Fruit fly (Drosophila melanogaster) whole organism, adult: ENCODE measurements around the gene escl.
A peak's percentile ranks its signal among the peaks of the same experiment; 100 is the strongest.

Experiments used
- CG11617 ChIP-seq: fragments of 200-800 bp; sonication (Bioruptor generic); optimal IDR thresholded peaks from 2 replicates; lab custom pipeline; 2017; ENCODE audit warnings: mild to moderate bottlenecking, missing biosample characterization, missing genetic modification reagents, missing genetic modification characterization
- CG12768 ChIP-seq: fragments of 200-800 bp; sonication (Bioruptor generic); optimal IDR thresholded peaks from 2 replicates; lab custom pipeline; 2017; ENCODE audit warnings: missing biosample characterization, missing genetic modification characterization, mild to moderate bottlenecking, moderate library complexity, missing genetic modification reagents
- CG14711 ChIP-seq: fragments of 200-800 bp; sonication (Bioruptor generic); optimal IDR thresholded peaks from 2 replicates; lab custom pipeline; 2018; ENCODE audit warnings: missing biosample characterization, mild to moderate bottlenecking, missing genetic modification characterization, moderate library complexity
- CG1620 ChIP-seq: fragments of 200-800 bp; sonication (Bioruptor generic); optimal IDR thresholded peaks from 2 replicates; lab custom pipeline; 2016; ENCODE audit warnings: missing biosample characterization, missing genetic modification characterization
- CG33017 ChIP-seq: fragments of 200-800 bp; sonication (Bioruptor generic); optimal IDR thresholded peaks from 2 replicates; lab custom pipeline; 2018; ENCODE audit warnings: missing biosample characterization, mild to moderate bottlenecking, missing genetic modification characterization, moderate library complexity
- CG5204 ChIP-seq: fragments of 200-800 bp; sonication (Bioruptor generic); optimal IDR thresholded peaks from 2 replicates; lab custom pipeline; 2016; ENCODE audit warnings: missing biosample characterization, missing genetic modification characterization
- CG7045 ChIP-seq: fragments of 200-800 bp; sonication (Bioruptor generic); optimal IDR thresholded peaks from 2 replicates; lab custom pipeline; 2017; ENCODE audit warnings: missing biosample characterization, mild to moderate bottlenecking, missing genetic modification characterization
- CG7101 ChIP-seq: fragments of 200-800 bp; sonication (Bioruptor generic); optimal IDR thresholded peaks from 2 replicates; lab custom pipeline; 2018; ENCODE audit warnings: missing biosample characterization, mild to moderate bottlenecking, missing genetic modification characterization, moderate library complexity
- Clk ChIP-seq: fragments of 200-800 bp; sonication (Bioruptor generic); optimal IDR thresholded peaks from 2 replicates; lab custom pipeline; 2017; ENCODE audit warnings: missing biosample characterization, missing genetic modification characterization
- Crg-1 ChIP-seq: fragments of 200-800 bp; sonication (Bioruptor generic); optimal IDR thresholded peaks from 2 replicates; lab custom pipeline; 2016; ENCODE audit warnings: missing biosample characterization, missing genetic modification characterization
- Hr96 ChIP-seq: fragments of 200-800 bp; sonication (Bioruptor generic); optimal IDR thresholded peaks from 2 replicates; lab custom pipeline; 2016; ENCODE audit warnings: missing biosample characterization, missing genetic modification characterization
- Mnt ChIP-seq: fragments of 200-800 bp; sonication (Bioruptor generic); optimal IDR thresholded peaks from 2 replicates; lab custom pipeline; 2016; ENCODE audit warnings: missing biosample characterization, mild to moderate bottlenecking, missing genetic modification characterization
- bab1 ChIP-seq: fragments of 200-800 bp; sonication (Bioruptor generic); optimal IDR thresholded peaks from 3 replicates; lab custom pipeline; 2019; ENCODE audit warnings: missing biosample characterization, mild to moderate bottlenecking, missing genetic modification characterization, moderate library complexity
- cic ChIP-seq: fragments of 200-800 bp; sonication (Bioruptor generic); optimal IDR thresholded peaks from 2 replicates; lab custom pipeline; 2017; ENCODE audit warnings: missing biosample characterization, mild to moderate bottlenecking, missing genetic modification characterization, moderate library complexity
- cnc ChIP-seq, 2 experiments: fragments of >200 bp; optimal IDR thresholded peaks; 2 replicates each; lab custom pipeline; 2017
- kay ChIP-seq: fragments of 200-800 bp; sonication (Bioruptor generic); peaks from one replicate; lab custom pipeline; 2016; ENCODE audit warnings: missing biosample characterization, missing genetic modification characterization, borderline replicate concordance
- ovo ChIP-seq: fragments of 200-800 bp; sonication (Bioruptor generic); optimal IDR thresholded peaks from 2 replicates; lab custom pipeline; 2016; ENCODE audit warnings: missing biosample characterization, missing genetic modification characterization
- pad ChIP-seq: fragments of 200-800 bp; sonication (Bioruptor generic); optimal IDR thresholded peaks from 3 replicates; lab custom pipeline; 2017; ENCODE audit warnings: missing biosample characterization, missing genetic modification characterization, mild to moderate bottlenecking, moderate library complexity, missing genetic modification reagents
- tj ChIP-seq: fragments of 200-800 bp; sonication (Bioruptor generic); optimal IDR thresholded peaks from 3 replicates; lab custom pipeline; 2017; ENCODE audit warnings: missing biosample characterization, mild to moderate bottlenecking, missing genetic modification characterization, moderate library complexity
- toe ChIP-seq: fragments of 200-800 bp; sonication (Bioruptor generic); optimal IDR thresholded peaks from 2 replicates; lab custom pipeline; 2016; ENCODE audit warnings: missing biosample characterization, missing genetic modification characterization

escl gene

dm6 chr2L:11968581-11969272 is 22.0 kb upstream of the escl start:
- TF ChIP-seq cic (GFP tag; lab: Kevin White, UChicago) = no peak
- no peak for TF ChIP-seq CG11617 (GFP tag; lab: Kevin White, UChicago)
- no peak for TF ChIP-seq CG7045 (GFP tag; lab: Kevin White, UChicago)
- no peak for TF ChIP-seq bab1
- no peak for TF ChIP-seq kay
- no peak for TF ChIP-seq tj (GFP tag; lab: Kevin White, UChicago)
- no peak for TF ChIP-seq cnc (optimal IDR thresholded peaks at IDR 0.05; lab: Kevin White, UChicago)
- TF ChIP-seq CG12768 (GFP tag; lab: Kevin White, UChicago) = no peak
- no peak for TF ChIP-seq CG7101 (tag; lab: Kevin White, UChicago)
- TF ChIP-seq Crg-1 = no peak
- no peak for TF ChIP-seq Hr96 (GFP tag; lab: Kevin White, UChicago)
- TF ChIP-seq CG33017 (tag; lab: Kevin White, UChicago) = no peak
- TF ChIP-seq ovo (GFP tag; lab: Kevin White, UChicago) = no peak
- TF ChIP-seq Clk (GFP tag; lab: Kevin White, UChicago) = no peak

dm6 chr2L:11969424-11969823 is 21.3 kb upstream of the escl start:
- TF ChIP-seq cic (GFP tag; lab: Kevin White, UChicago) = no peak
- TF ChIP-seq Mnt (GFP tag; lab: Kevin White, UChicago) = no peak
- no peak for TF ChIP-seq ovo (GFP tag; lab: Kevin White, UChicago)
- TF ChIP-seq cnc (optimal IDR thresholded peaks at IDR 0.05; lab: Kevin White, UChicago) = no peak
- no peak for TF ChIP-seq kay
- TF ChIP-seq CG33017 (tag; lab: Kevin White, UChicago) = no peak
- TF ChIP-seq tj (GFP tag; lab: Kevin White, UChicago) = no peak
- TF ChIP-seq CG12768 (GFP tag; lab: Kevin White, UChicago) = no peak

dm6 chr2L:11970343-11970742 is 20.4 kb upstream of the escl start:
- TF ChIP-seq CG12768 (GFP tag; lab: Kevin White, UChicago) (no peak), kay (peak; percentile 94), CG7045 (GFP tag; lab: Kevin White, UChicago) (no peak), cic (GFP tag; lab: Kevin White, UChicago) (no peak), pad (GFP tag; lab: Kevin White, UChicago) (no peak), tj (GFP tag; lab: Kevin White, UChicago) (no peak)

DNA sequence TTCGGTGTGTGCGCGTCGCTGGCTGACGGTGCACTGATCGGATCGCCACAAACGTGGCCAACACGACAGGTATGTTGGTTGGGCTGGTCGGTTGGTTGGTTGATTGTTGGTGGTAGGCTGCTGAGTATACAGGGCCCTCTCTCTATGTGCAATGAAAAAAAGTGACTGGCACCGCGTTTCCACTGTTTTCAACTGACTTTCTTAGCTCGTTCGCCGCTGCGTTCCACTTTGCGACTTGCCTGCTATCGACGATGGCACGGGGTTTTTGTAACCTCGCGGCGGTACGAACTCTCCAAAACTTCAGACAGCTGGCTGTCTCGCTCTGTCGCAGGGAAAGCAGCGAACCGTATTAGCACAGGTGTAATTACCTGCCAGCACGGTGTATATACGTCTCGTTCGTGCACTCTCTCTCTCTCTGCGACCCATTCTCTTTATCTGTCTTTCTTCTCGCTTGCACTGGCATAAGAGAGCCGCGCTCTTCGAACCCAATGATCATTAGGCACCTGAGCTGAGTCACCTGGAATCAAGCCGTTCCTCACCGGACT is 19.8 kb upstream of the escl start:
- peak; percentile 66 for TF ChIP-seq tj (GFP tag; lab: Kevin White, UChicago)
- TF ChIP-seq bab1 = peak; percentile 22
- TF ChIP-seq CG1620 (GFP tag; lab: Kevin White, UChicago) = no peak
- TF ChIP-seq CG7045 (GFP tag; lab: Kevin White, UChicago) = no peak
- peak; percentile 8 for TF ChIP-seq cic (GFP tag; lab: Kevin White, UChicago)
- peak; percentile 75 for TF ChIP-seq pad (GFP tag; lab: Kevin White, UChicago)
- TF ChIP-seq Hr96 (GFP tag; lab: Kevin White, UChicago) = no peak
- no peak for TF ChIP-seq Crg-1
- peak; percentile 45 for TF ChIP-seq CG33017 (tag; lab: Kevin White, UChicago)
- TF ChIP-seq ovo (GFP tag; lab: Kevin White, UChicago) = peak; percentile 9
- TF ChIP-seq cnc (optimal IDR thresholded peaks at IDR 0.05; lab: Kevin White, UChicago) = no peak
- no peak for TF ChIP-seq CG5204 (GFP tag; lab: Kevin White, UChicago)
- no peak for TF ChIP-seq CG14711 (tag; lab: Kevin White, UChicago)
- peak; percentile 88 for TF ChIP-seq kay
- TF ChIP-seq CG7101 (tag; lab: Kevin White, UChicago) = peak; percentile 11
- TF ChIP-seq Clk (GFP tag; lab: Kevin White, UChicago) = no peak
- peak; percentile 64 for TF ChIP-seq Mnt (GFP tag; lab: Kevin White, UChicago)
- TF ChIP-seq toe (GFP tag; lab: Kevin White, UChicago) = no peak
- TF ChIP-seq CG12768 (GFP tag; lab: Kevin White, UChicago) = no peak
- TF ChIP-seq CG11617 (GFP tag; lab: Kevin White, UChicago) = peak; percentile 7

DNA sequence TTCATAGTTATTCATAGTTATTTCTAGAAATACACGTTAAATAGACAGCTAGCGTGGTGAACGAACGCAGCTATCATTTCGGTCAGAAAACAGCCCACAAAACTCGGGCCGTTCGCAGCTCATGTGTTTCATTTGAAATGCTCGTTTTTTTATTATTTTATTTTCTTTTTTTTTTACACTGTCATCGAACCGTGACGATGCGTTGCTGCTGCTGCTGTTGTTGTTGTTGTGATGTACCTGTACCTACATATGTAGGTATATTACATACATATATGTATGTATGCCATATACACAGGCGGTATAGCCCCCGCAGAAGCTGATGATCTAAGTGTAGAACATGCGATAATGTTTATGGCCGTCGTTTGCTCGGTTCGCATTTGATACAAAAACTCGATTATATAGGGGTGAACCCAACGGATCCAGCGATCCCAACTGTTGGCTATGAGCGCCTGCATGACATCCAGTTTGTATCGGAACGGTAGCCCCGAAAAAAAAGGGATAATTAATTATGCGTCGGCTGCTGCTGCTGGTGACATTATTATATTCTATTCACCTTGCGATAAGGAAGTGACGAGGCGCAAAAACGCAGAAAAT is 17.5 kb upstream of the escl start:
- TF ChIP-seq pad (GFP tag; lab: Kevin White, UChicago) = no peak
- TF ChIP-seq kay = no peak
- TF ChIP-seq toe (GFP tag; lab: Kevin White, UChicago) = no peak
- TF ChIP-seq Mnt (GFP tag; lab: Kevin White, UChicago) = no peak
- no peak for TF ChIP-seq cic (GFP tag; lab: Kevin White, UChicago)
- TF ChIP-seq CG7101 (tag; lab: Kevin White, UChicago) = no peak
- no peak for TF ChIP-seq CG33017 (tag; lab: Kevin White, UChicago)
- TF ChIP-seq CG12768 (GFP tag; lab: Kevin White, UChicago) = no peak
- no peak for TF ChIP-seq Clk (GFP tag; lab: Kevin White, UChicago)

- TF ChIP-seq pad (GFP tag; lab: Kevin White, UChicago) (no peak), cnc (optimal IDR thresholded peaks at IDR 0.05; lab: Kevin White, UChicago) (no peak), CG5204 (GFP tag; lab: Kevin White, UChicago) (no peak), ovo (GFP tag; lab: Kevin White, UChicago) (no peak), CG14711 (tag; lab: Kevin White, UChicago) (no peak), Hr96 (GFP tag; lab: Kevin White, UChicago) (no peak), CG1620 (GFP tag; lab: Kevin White, UChicago) (no peak), Clk (GFP tag; lab: Kevin White, UChicago) (no peak), CG11617 (GFP tag; lab: Kevin White, UChicago) (no peak), CG12768 (GFP tag; lab: Kevin White, UChicago) (no peak), bab1 (no peak), cic (GFP tag; lab: Kevin White, UChicago) (no peak), kay (no peak), CG7045 (GFP tag; lab: Kevin White, UChicago) (no peak)
Observed at dm6 chr2L:11976955-11977354, 13.8 kb upstream of the escl start.
